Worm (Caenorhabditis elegans): ENCODE results near the gene Y57G11C.42.
"Not testable (repeated sequence)": the region's sequence is repeated elsewhere in the genome, so short reads cannot be mapped to it uniquely, and the experiment has no call there.

The Y57G11C.42 gene

DNA sequence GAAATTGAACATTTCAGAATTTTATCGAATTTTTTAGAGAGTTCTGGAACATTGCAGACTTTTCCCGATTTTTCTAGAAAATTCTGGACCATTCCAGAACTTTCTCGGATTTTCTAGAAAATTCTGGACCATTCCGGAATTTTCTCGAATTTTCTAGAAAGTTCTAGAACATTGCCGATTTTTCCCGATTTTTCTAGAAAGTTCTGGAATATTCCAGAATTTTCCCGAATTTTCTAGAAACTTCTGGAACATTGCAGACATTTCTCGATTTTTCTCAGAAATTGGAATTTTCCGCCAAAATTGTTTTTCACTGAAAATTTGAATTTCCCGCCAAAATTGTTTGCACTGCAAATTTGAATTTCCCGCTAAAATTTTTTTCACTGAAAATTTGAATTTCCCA is 11.9 kb downstream of the Y57G11C.42 start:
- TF ChIP-seq snpc-1.2 (GFP tag; IDR thresholded peaks at IDR 0.05) (0 out of 2 replicates have a peak, but pooled peaks have one; percentile 11), lin-38 (GFP tag; IDR thresholded peaks at IDR 0.05) (peak; percentile 37), hmg-1.1 (GFP tag; IDR thresholded peaks at IDR 0.05) (0 out of 2 replicates have a peak, but pooled peaks have one; percentile 32)

DNA sequence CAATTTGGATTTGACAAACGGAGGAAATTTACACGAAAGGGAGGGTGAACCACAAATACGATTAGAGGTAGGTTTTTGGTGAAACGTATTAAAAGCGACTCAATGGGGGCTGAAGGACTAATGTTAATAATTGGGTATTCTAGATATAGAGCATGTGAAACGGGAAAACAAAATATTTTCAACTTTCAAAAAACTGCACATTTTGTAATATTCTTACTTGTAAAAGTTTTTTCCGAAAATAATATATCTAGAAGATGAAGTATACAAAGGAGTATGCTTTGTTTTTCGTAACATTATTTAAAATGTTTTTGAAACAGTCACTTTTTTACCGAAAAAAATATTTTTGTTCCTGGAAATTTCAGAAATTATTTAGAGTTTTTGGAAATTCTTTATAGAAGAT is 13.6 kb downstream of the Y57G11C.42 start:
- TF ChIP-seq aha-1 (tag) (peak; percentile 96), zfp-2 (tag; optimal IDR thresholded peaks at IDR 0.05) (no peak)

DNA sequence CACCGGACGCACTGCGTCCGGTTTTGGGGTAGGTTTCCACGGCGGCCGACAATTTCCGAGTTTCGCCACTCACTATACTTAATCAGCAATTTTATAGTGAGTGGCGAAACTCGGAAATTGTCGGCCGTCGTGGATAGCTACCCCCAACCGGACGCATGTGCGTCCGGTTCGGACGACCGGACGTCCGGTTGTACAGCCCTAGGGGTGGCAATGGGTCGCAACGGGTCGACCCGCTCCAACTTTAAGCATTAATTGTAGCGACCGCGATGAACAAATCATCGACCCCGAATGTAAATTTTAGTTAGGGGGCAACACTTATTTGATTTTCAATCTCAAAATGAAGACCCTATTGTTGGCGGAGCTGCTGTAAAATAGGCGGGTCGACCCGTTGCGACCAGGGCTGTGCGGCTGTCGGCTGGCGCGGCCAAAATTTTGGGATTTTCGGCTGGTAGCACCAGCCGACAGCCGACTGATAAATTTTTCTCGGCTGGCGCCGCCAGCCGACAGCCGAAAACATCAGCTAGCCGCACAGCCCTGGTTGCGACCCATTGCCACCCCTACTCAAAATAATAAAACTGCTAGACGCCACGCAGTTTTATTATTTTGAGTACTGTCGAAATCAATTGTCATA is 19.4 kb downstream of the Y57G11C.42 start:
- TF ChIP-seq set-16 (GFP tag; IDR thresholded peaks at IDR 0.05): peak; percentile 84; the same call in 1 of the 2 replicates
- TF ChIP-seq snpc-1.2 (GFP tag; IDR thresholded peaks at IDR 0.05): peak; percentile 67; the same call in 1 of the 2 replicates
- peak; percentile 16; the same call in 1 of the 2 replicates for TF ChIP-seq lin-38 (GFP tag; IDR thresholded peaks at IDR 0.05)

- TF ChIP-seq rbr-2 (tag; optimal IDR thresholded peaks at IDR 0.05) (no peak), snpc-1.2 (GFP tag; IDR thresholded peaks at IDR 0.05) (peak; percentile 91), zip-11 (GFP tag; IDR thresholded peaks at IDR 0.05) (no peak), dve-1 (tag; optimal IDR thresholded peaks at IDR 0.05; ENCODE audit: insufficient read depth) (no peak)
Measured at ce11 chrIV:14754912-14755311, 26.6 kb downstream of the Y57G11C.42 start, which contains the start of gene Y57G11C.499. Y57G11C.499 (minus strand) TSS chrIV:14754934.

DNA sequence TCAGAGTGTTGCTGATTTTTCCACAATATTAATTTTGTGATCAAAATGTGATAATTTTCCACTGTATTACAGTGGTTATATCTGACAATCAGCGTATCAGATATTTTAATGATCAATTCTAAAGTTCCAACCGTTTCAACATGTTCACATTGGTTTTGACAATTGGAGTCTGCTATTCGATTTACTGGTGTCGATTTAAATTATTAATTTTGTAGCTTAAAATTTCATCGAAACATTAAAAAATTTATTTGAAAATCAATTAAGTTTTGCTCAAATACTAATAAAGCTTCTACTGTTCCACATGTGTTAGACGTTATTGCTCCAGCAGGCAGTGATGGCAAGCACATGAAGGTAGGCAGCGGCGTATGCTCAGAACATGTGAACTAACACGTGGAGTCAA is 29.5 kb downstream of the Y57G11C.42 start:
- TF ChIP-seq snpc-1.2 (GFP tag; IDR thresholded peaks at IDR 0.05): peak; percentile 59; the same call in 1 of the 2 replicates
- TF ChIP-seq F26F4.8 (GFP tag; conservative IDR thresholded peaks at IDR 0.05): no peak

ce11 chrIV:14759662-14760061 is 31.3 kb downstream of the Y57G11C.42 start:
- TF ChIP-seq snpc-1.2 (GFP tag; IDR thresholded peaks at IDR 0.05) (peak; percentile 65), hlh-30 (tag; optimal IDR thresholded peaks at IDR 0.05; ENCODE audit: insufficient read depth) (no peak)

DNA sequence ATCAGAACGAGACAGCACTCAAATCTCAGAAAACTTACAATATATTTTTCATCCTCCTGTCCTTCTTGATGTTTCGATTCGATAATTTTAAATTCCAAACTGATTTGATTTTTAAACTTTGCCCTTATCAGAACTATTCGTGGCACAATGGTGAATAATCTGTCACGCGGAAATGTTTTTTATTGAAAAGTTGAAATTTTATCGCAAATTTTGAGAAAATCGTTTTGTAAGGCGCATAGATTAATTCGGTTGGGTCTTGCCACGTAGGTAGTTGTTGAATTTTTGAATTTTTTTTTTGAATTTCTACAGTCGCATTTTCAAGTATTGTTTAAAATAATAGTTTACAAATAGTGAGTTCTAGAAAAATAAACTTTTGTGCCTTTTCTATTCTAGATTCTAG is 32.5 kb downstream of the Y57G11C.42 start, which contains the start of gene ptp-5.2:
ptp-5.2 (minus strand) TSS at position 101 of the 400 bp plus-strand sequence.
- no peak for TF ChIP-seq madf-9 (GFP tag; conservative IDR thresholded peaks at IDR 0.05)
- TF ChIP-seq attf-4 (tag; optimal IDR thresholded peaks at IDR 0.05): no peak
- TF ChIP-seq lim-7 (GFP tag; IDR thresholded peaks at IDR 0.05): no peak
- no peak for TF ChIP-seq nhr-102 (tag; optimal IDR thresholded peaks at IDR 0.05)
- TF ChIP-seq gei-8 (GFP tag; optimal IDR thresholded peaks at IDR 0.05): no peak

- 0 out of 2 replicates have a peak, but pooled peaks have one; percentile 18 for TF ChIP-seq ctbp-1 (GFP tag; IDR thresholded peaks at IDR 0.05)
- TF ChIP-seq madf-9 (GFP tag; conservative IDR thresholded peaks at IDR 0.05): 0 out of 2 replicates have a peak, but pooled peaks have one; percentile 25
- TF ChIP-seq hlh-11 (tag; optimal IDR thresholded peaks at IDR 0.05): peak; percentile 80
- TF ChIP-seq mxl-3 (GFP tag; optimal IDR thresholded peaks at IDR 0.05): peak; percentile 69
- peak; percentile 36 for TF ChIP-seq mep-1 (tag; optimal IDR thresholded peaks at IDR 0.05)
- peak; percentile 84; the same call in 1 of the 2 replicates for TF ChIP-seq hmg-1.1 (GFP tag; IDR thresholded peaks at IDR 0.05)
- 0 out of 2 replicates have a peak, but pooled peaks have one; percentile 43 for TF ChIP-seq daf-19 (GFP tag; conservative IDR thresholded peaks at IDR 0.05)
- TF ChIP-seq T20F7.1 (GFP tag; optimal IDR thresholded peaks at IDR 0.05): peak; percentile 63
- peak in 1 of 2 experiments; percentile 17 for TF ChIP-seq hif-1 (tag; optimal IDR thresholded peaks at IDR 0.05)
- TF ChIP-seq unc-62 (GFP tag; optimal IDR thresholded peaks at IDR 0.05 in 1 of 2): peak in 1 of 2 experiments; percentile 96
- not testable (repeated sequence) for TF ChIP-seq unc-62 (tag; optimal IDR thresholded peaks at IDR 0.05)
- TF ChIP-seq mdl-1 (tag; optimal IDR thresholded peaks at IDR 0.05): peak; percentile 51 to 90
- peak; percentile 97 for TF ChIP-seq hlh-30 (tag; optimal IDR thresholded peaks at IDR 0.05; ENCODE audit: insufficient read depth)
- peak; percentile 51 for TF ChIP-seq lin-38 (GFP tag; IDR thresholded peaks at IDR 0.05)
- peak; percentile 62 for TF ChIP-seq dve-1 (tag; optimal IDR thresholded peaks at IDR 0.05; ENCODE audit: insufficient read depth)
- TF ChIP-seq nhr-28 (tag; optimal IDR thresholded peaks at IDR 0.05): peak; percentile 33
- TF ChIP-seq mxl-2 (GFP tag; conservative IDR thresholded peaks at IDR 0.05): 0 out of 2 replicates have a peak, but pooled peaks have one; percentile 44
- TF ChIP-seq nhr-11 (tag; optimal IDR thresholded peaks at IDR 0.05): peak; percentile 39
- TF ChIP-seq saeg-2 (GFP tag; IDR thresholded peaks at IDR 0.05): 0 out of 2 replicates have a peak, but pooled peaks have one; percentile 44
- peak; percentile 66 for TF ChIP-seq dmd-6 (GFP tag; IDR thresholded peaks at IDR 0.05)
- peak in 1 of 2 experiments; percentile 40 for TF ChIP-seq lsy-2 (tag; optimal IDR thresholded peaks at IDR 0.05)
Measured at ce11 chrIV:14763348-14763747, 35.0 kb downstream of the Y57G11C.42 start.

All from whole organism, L4 larva.